Fruit fly (Drosophila melanogaster) whole organism, embryonic: ENCODE data around the gene PDCD-5.
A peak's percentile ranks its signal among the peaks of the same experiment; 100 is the strongest.

ENCODE experiments used
- Asciz ChIP-seq: fragments of 200-800 bp; sonication (Bioruptor generic); optimal IDR thresholded peaks from 2 replicates; lab custom pipeline; 2017; ENCODE audit warnings: missing biosample characterization, mild to moderate bottlenecking, missing genetic modification characterization, missing genetic modification reagents
- CG10209 ChIP-seq: fragments of 200-800 bp; sonication (Bioruptor generic); optimal IDR thresholded peaks from 3 replicates; lab custom pipeline; 2017; ENCODE audit warnings: missing biosample characterization, mild to moderate bottlenecking, missing genetic modification characterization, missing genetic modification reagents
- CG11504 ChIP-seq: fragments of 200-800 bp; sonication (Bioruptor generic); optimal IDR thresholded peaks from 3 replicates; lab custom pipeline; 2019; ENCODE audit warnings: missing biosample characterization, mild to moderate bottlenecking, missing genetic modification characterization, moderate library complexity
- CG11696 ChIP-seq: fragments of 200-800 bp; sonication (Bioruptor generic); IDR thresholded peaks from 2 replicates; pipeline ENCODE4 v1.3.6; 2022; ENCODE audit warnings: missing biosample characterization, missing genetic modification characterization
- CG1233 ChIP-seq: fragments of 200-800 bp; sonication (Bioruptor generic); optimal IDR thresholded peaks from 4 replicates; lab custom pipeline; 2018; ENCODE audit warnings: missing biosample characterization, mild to moderate bottlenecking, missing genetic modification characterization
- CG12659 ChIP-seq: fragments of 200-800 bp; sonication (Bioruptor generic); optimal IDR thresholded peaks from 3 replicates; lab custom pipeline; 2017; ENCODE audit warnings: mild to moderate bottlenecking, missing biosample characterization, missing genetic modification reagents, missing genetic modification characterization
- CG15514 ChIP-seq: fragments of 200-800 bp; sonication (Bioruptor generic); optimal IDR thresholded peaks from 3 replicates; lab custom pipeline; 2017; ENCODE audit warnings: missing biosample characterization, missing genetic modification characterization, mild to moderate bottlenecking, moderate library complexity, missing genetic modification reagents
- CG15601 ChIP-seq: fragments of 200-800 bp; sonication (Bioruptor generic); optimal IDR thresholded peaks from 3 replicates; lab custom pipeline; 2019; ENCODE audit warnings: missing biosample characterization, mild to moderate bottlenecking, missing genetic modification characterization, moderate library complexity
- CG16815 ChIP-seq: fragments of 200-800 bp; sonication (Bioruptor generic); optimal IDR thresholded peaks from 3 replicates; lab custom pipeline; 2017; ENCODE audit warnings: missing biosample characterization, mild to moderate bottlenecking, missing genetic modification characterization
- CG18599 ChIP-seq: fragments of 200-800 bp; sonication (Bioruptor generic); optimal IDR thresholded peaks from 3 replicates; lab custom pipeline; 2017; ENCODE audit warnings: missing biosample characterization, missing genetic modification characterization, mild to moderate bottlenecking, moderate library complexity, missing genetic modification reagents
- CG2678 ChIP-seq: fragments of 200-800 bp; sonication (Bioruptor generic); optimal IDR thresholded peaks from 3 replicates; lab custom pipeline; 2019; ENCODE audit warnings: missing biosample characterization, mild to moderate bottlenecking, missing genetic modification characterization, moderate library complexity
- CG2712 ChIP-seq: fragments of 200-800 bp; optimal IDR thresholded peaks from 3 replicates; lab custom pipeline; 2019; ENCODE audit warnings: missing biosample characterization, mild to moderate bottlenecking, missing genetic modification characterization, moderate library complexity
- CG3281 ChIP-seq: fragments of 200-800 bp; sonication (Bioruptor generic); optimal IDR thresholded peaks from 3 replicates; lab custom pipeline; 2017; ENCODE audit warnings: missing biosample characterization, mild to moderate bottlenecking, missing genetic modification characterization
- CG6689 ChIP-seq: fragments of 200-800 bp; sonication (Bioruptor generic); IDR thresholded peaks from 2 replicates; pipeline ENCODE4 v1.3.6; 2022; ENCODE audit warnings: missing biosample characterization, missing genetic modification characterization
- CG8924 ChIP-seq: fragments of 200-800 bp; optimal IDR thresholded peaks from 3 replicates; lab custom pipeline; 2019; ENCODE audit warnings: missing biosample characterization, mild to moderate bottlenecking, missing genetic modification characterization, moderate library complexity
- CG9609 ChIP-seq: fragments of 200-800 bp; sonication (Bioruptor generic); optimal IDR thresholded peaks from 3 replicates; lab custom pipeline; 2016; ENCODE audit warnings: missing biosample characterization, missing genetic modification characterization
- CG9817 ChIP-seq: fragments of 200-800 bp; sonication (Bioruptor generic); optimal IDR thresholded peaks from 2 replicates; lab custom pipeline; 2018; ENCODE audit warnings: missing biosample characterization, mild to moderate bottlenecking, missing genetic modification characterization, moderate library complexity
- Eip74EF ChIP-seq, 2 experiments: fragments of 200-800 bp in 1 of 2; fragments of >200 bp in 1 of 2; sonication (Bioruptor generic) in 1 of 2; optimal IDR thresholded peaks; 2 replicates each; lab custom pipeline; 2017 to 2019; ENCODE audit warnings: missing biosample characterization in 2 of 2, missing genetic modification characterization in 2 of 2, mild to moderate bottlenecking in 1 of 2, moderate library complexity in 1 of 2
- Elba2 ChIP-seq: fragments of 200-800 bp; sonication (Bioruptor generic); optimal IDR thresholded peaks from 3 replicates; lab custom pipeline; 2016; ENCODE audit warnings: missing biosample characterization, missing genetic modification characterization
- Hr51 ChIP-seq, 2 experiments: fragments of 200-800 bp; sonication (Bioruptor generic); optimal IDR thresholded peaks; 2 replicates in 1 of 2; 3 replicates in 1 of 2; lab custom pipeline; 2016 to 2018; ENCODE audit warnings: missing biosample characterization in 2 of 2, missing genetic modification characterization in 2 of 2, mild to moderate bottlenecking in 1 of 2, moderate library complexity in 1 of 2
- Hsf ChIP-seq: fragments of 200-800 bp; sonication (Bioruptor generic); optimal IDR thresholded peaks from 3 replicates; lab custom pipeline; 2016; ENCODE audit warnings: missing biosample characterization, missing genetic modification characterization
- Nf-YC ChIP-seq: fragments of 200-800 bp; optimal IDR thresholded peaks from 3 replicates; lab custom pipeline; 2019; ENCODE audit warnings: missing biosample characterization, mild to moderate bottlenecking, missing genetic modification characterization, moderate library complexity
- Oli ChIP-seq: fragments of 200-800 bp; sonication (Bioruptor generic); optimal IDR thresholded peaks from 2 replicates; lab custom pipeline; 2018; ENCODE audit warnings: missing biosample characterization, mild to moderate bottlenecking, missing genetic modification characterization, moderate library complexity
- Pdp1 ChIP-seq, 2 experiments: fragments of 200-800 bp; sonication (Bioruptor generic); optimal IDR thresholded peaks; 3 replicates each; lab custom pipeline; 2016; ENCODE audit warnings: missing biosample characterization in 2 of 2, missing genetic modification characterization in 2 of 2, mild to moderate bottlenecking in 1 of 2, moderate library complexity in 1 of 2
- Sox102F ChIP-seq: fragments of 200-800 bp; sonication (Bioruptor generic); optimal IDR thresholded peaks from 2 replicates; lab custom pipeline; 2018; ENCODE audit warnings: missing biosample characterization, mild to moderate bottlenecking, missing genetic modification characterization, moderate library complexity
- Trl ChIP-seq, 3 experiments: fragments of >200 bp in 2 of 3; fragments of 200-800 bp in 1 of 3; sonication (Bioruptor generic) in 1 of 3; optimal IDR thresholded peaks; 2 replicates in 1 of 3; 3 replicates in 2 of 3; lab custom pipeline; 2016 to 2017; ENCODE audit warnings: missing biosample characterization in 1 of 3, missing genetic modification characterization in 1 of 3
- Xbp1 ChIP-seq: fragments of 200-800 bp; sonication (Bioruptor generic); optimal IDR thresholded peaks from 3 replicates; lab custom pipeline; 2016; ENCODE audit warnings: missing biosample characterization, mild to moderate bottlenecking, missing genetic modification characterization
- bcd ChIP-seq: fragments of 200-800 bp; sonication (Bioruptor generic); optimal IDR thresholded peaks from 2 replicates; lab custom pipeline; 2017; ENCODE audit warnings: missing biosample characterization, mild to moderate bottlenecking, missing genetic modification characterization
- gem ChIP-seq: fragments of 200-800 bp; sonication (Bioruptor generic); optimal IDR thresholded peaks from 2 replicates; lab custom pipeline; 2019; ENCODE audit warnings: missing biosample characterization, mild to moderate bottlenecking, missing genetic modification characterization, moderate library complexity
- ind ChIP-seq: fragments of 200-800 bp; sonication (Bioruptor generic); optimal IDR thresholded peaks from 3 replicates; lab custom pipeline; 2016; ENCODE audit warnings: missing biosample characterization, missing genetic modification characterization
- kni ChIP-seq: fragments of 200-800 bp; sonication (Bioruptor generic); optimal IDR thresholded peaks from 3 replicates; lab custom pipeline; 2017; ENCODE audit warnings: mild to moderate bottlenecking, missing biosample characterization, missing genetic modification reagents, missing genetic modification characterization
- lab ChIP-seq: fragments of 200-800 bp; sonication (Bioruptor generic); optimal IDR thresholded peaks from 3 replicates; lab custom pipeline; 2017; ENCODE audit warnings: missing biosample characterization, missing genetic modification characterization, mild to moderate bottlenecking, moderate library complexity, missing genetic modification reagents
- nmo ChIP-seq: fragments of 200-800 bp; sonication (Bioruptor generic); optimal IDR thresholded peaks from 2 replicates; lab custom pipeline; 2018; ENCODE audit warnings: missing biosample characterization, mild to moderate bottlenecking, missing genetic modification characterization, moderate library complexity
- org-1 ChIP-seq: fragments of 200-800 bp; sonication (Bioruptor generic); optimal IDR thresholded peaks from 2 replicates; lab custom pipeline; 2017; ENCODE audit warnings: missing biosample characterization, missing genetic modification characterization
- sug ChIP-seq: fragments of 200-800 bp; optimal IDR thresholded peaks from 2 replicates; lab custom pipeline; 2019; ENCODE audit warnings: missing biosample characterization, mild to moderate bottlenecking, missing genetic modification characterization, moderate library complexity
- zfh2 ChIP-seq: fragments of 200-800 bp; sonication (Bioruptor generic); optimal IDR thresholded peaks from 2 replicates; lab custom pipeline; 2016; ENCODE audit warnings: missing biosample characterization, missing genetic modification characterization

PDCD-5 gene

DNA sequence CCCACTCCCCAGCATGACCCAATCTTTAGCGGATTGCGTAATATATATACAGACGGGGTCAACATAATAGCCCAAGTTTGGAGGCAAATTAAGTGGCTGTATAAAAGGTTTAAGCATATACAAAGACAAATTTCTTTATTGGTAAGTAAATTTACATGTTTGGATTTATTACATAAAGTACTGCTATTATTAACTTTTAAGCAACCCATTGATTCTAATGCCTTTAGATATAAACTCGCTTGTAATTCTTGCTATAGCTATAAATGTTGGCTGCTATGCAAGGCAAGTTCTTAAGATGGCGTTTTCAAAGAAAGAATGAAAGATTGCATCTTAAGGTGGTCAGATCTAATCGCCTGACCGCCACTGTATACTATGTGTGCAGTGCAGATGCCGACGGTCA lies 29.3 kb downstream of the PDCD-5 start (continued):
- TF ChIP-seq lab (GFP tag; lab: Kevin White, UChicago) (peak; percentile 46), ind (peak; percentile 60), Eip74EF (GFP tag; optimal IDR thresholded peaks at IDR 0.05; lab: Kevin White, UChicago) (peak in 1 of 2 experiments; percentile 6), Nf-YC (peak; percentile 22), bcd (GFP tag; lab: Kevin White, UChicago) (peak; percentile 29), zfh2 (GFP tag; lab: Kevin White, UChicago) (peak; percentile 24), Xbp1 (GFP tag; lab: Kevin White, UChicago) (peak; percentile 1), Hsf (GFP tag; lab: Kevin White, UChicago) (peak; percentile 46), Sox102F (GFP tag; lab: Kevin White, UChicago) (peak; percentile 28), org-1 (GFP tag; lab: Kevin White, UChicago) (peak; percentile 38), Oli (tag; lab: Kevin White, UChicago) (peak; percentile 46), nmo (GFP tag; lab: Kevin White, UChicago) (peak; percentile 53), CG11504 (tag; lab: Kevin White, UChicago) (peak; percentile 67), Asciz (GFP tag; lab: Kevin White, UChicago) (peak; percentile 10), kni (GFP tag; lab: Kevin White, UChicago) (no peak), CG8924 (tag; lab: Kevin White, UChicago) (peak; percentile 32), CG11696 (GFP tag; lab: Robert Waterston, UW) (0 out of 2 replicates have a peak, but pooled peaks have one; percentile 23), CG12659 (peak; percentile 20), CG2712 (tag; lab: Kevin White, UChicago) (peak; percentile 30), CG3281 (peak; percentile 59), Elba2 (GFP tag; lab: Kevin White, UChicago) (no peak), CG2678 (tag; lab: Kevin White, UChicago) (peak; percentile 76), Trl (optimal IDR thresholded peaks at IDR 0.05; lab: Kevin White, UChicago) (no peak), Trl (GFP tag; optimal IDR thresholded peaks at IDR 0.05; lab: Kevin White, UChicago) (peak; percentile 2), Hr51 (GFP tag; optimal IDR thresholded peaks at IDR 0.05; lab: Kevin White, UChicago) (peak in 1 of 2 experiments; percentile 53), CG10209 (GFP tag; lab: Kevin White, UChicago) (peak; percentile 32), gem (peak; percentile 52), CG9817 (tag; lab: Kevin White, UChicago) (peak; percentile 41), CG16815 (GFP tag; lab: Kevin White, UChicago) (peak; percentile 23), CG1233 (GFP tag; lab: Kevin White, UChicago) (peak; percentile 13), CG15601 (no peak), sug (tag; lab: Kevin White, UChicago) (peak; percentile 6), CG18599 (GFP tag; lab: Kevin White, UChicago) (peak; percentile 63), CG6689 (peak; percentile 32; the same call in 1 of the 2 replicates), CG9609 (GFP tag; lab: Kevin White, UChicago) (no peak)

DNA sequence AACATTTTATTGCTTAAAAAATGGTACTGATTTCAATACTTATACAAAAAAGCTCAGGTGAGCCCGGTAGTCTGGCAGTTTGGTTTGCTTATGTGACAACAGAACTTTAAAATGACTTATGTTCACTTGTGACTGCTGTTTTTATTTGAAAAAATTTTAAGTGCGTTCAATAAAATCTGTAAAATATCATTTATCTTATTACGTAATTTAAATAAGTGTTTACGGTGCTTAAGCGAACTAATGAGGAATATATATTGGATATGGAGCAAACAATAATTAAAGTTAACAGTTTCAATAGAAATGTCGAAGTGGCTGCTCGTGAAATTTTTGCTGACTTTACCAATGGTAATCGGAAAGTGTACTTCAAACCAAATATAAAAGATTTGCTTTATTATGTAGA lies 30.8 kb downstream of the PDCD-5 start, which contains the start of gene dls:
Gene dls, plus strand, starts transcription at position 301 of the 400 bp plus-strand sequence.
- TF ChIP-seq CG15514 (GFP tag; lab: Kevin White, UChicago) (no peak), kni (GFP tag; lab: Kevin White, UChicago) (no peak), Pdp1 (GFP tag; optimal IDR thresholded peaks at IDR 0.05; lab: Kevin White, UChicago) (peak in 1 of 2 experiments; percentile 44)
- TF ChIP-seq, all 482 proteins: peak for 1
